Worm (Caenorhabditis elegans) whole organism, L1 larva: ENCODE measurements around the gene C26F1.3.

Source experiments
- snpc-4 ChIP-seq: fragments of 150-350 bp; optimal IDR thresholded peaks from 2 replicates; lab custom pipeline; 2014; ENCODE audit warnings: missing biosample characterization, missing genetic modification characterization
- unc-62 ChIP-seq: fragments of 150-350 bp; optimal IDR thresholded peaks from 2 replicates; lab custom pipeline; 2014; ENCODE audit warnings: missing biosample characterization, missing genetic modification reagents, missing genetic modification characterization

- TF ChIP-seq unc-62 (no peak), snpc-4 (tag; lab: Kevin White, UChicago) (no peak)
These were observed 46.6 kb upstream of the C26F1.3 start for ce11 chrV:7730488-7730887.
